Fruit fly (Drosophila melanogaster) ovary, adult (tissue): ENCODE measurements around the gene rn.

Experiments
- CG17801 ChIP-seq: fragments of 200-800 bp; optimal IDR thresholded peaks from 2 replicates; lab custom pipeline; 2019; ENCODE audit warnings: missing biosample characterization, mild to moderate bottlenecking, missing genetic modification characterization, moderate library complexity; ENCODE audit not compliant: partially characterized antibody

The rn gene

DNA sequence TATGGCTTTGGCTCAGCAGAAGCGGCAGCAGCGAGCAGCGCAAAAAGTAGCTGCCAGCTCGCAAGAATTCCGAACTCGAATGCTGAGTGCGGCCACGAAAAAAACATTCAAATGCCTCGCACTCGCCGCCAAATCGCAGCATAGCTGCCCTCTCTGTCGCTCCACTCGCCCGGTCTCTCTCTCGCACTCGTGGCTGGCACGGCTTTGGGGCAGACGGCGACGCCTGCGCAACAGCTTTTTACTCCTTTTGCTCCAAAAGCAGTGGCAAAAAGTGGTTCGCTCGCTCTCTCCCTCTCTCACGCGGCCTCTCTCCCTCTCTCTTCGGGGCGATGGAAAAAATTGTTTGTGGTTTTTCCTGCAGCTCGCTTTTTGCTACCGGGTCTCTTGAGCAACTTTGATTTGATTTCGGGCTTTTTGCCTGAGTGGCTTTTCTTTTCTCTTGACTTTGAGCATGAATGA is at the start of gene rn:
Gene rn, minus strand, starts transcription at position 51 of the 459 bp plus-strand sequence.
- no peak for TF ChIP-seq CG17801 (GFP tag; lab: Kevin White, UChicago)

DNA sequence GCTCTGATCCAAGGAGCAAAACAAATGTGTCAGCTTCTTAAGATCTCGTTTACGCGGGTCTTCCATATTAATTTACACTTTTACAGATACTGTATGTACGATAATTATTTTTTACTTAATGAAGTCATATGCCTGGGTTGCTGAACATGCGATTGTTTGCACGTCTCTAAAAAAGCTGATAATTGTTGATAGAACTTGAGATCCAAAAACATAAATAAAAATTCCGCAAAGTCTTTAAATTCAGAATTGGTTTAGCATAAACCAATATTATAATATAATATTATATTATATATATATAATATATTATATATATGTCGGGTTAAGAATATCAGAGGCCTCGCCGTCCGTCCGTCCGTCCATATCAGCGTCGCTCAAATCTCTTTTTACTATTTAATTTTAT is 40.0 kb upstream of the rn start, which contains the start of gene CG43290:
Gene CG43290, minus strand, starts transcription at position 101 of the 400 bp plus-strand sequence.
- no peak for TF ChIP-seq CG17801 (GFP tag; lab: Kevin White, UChicago)

DNA sequence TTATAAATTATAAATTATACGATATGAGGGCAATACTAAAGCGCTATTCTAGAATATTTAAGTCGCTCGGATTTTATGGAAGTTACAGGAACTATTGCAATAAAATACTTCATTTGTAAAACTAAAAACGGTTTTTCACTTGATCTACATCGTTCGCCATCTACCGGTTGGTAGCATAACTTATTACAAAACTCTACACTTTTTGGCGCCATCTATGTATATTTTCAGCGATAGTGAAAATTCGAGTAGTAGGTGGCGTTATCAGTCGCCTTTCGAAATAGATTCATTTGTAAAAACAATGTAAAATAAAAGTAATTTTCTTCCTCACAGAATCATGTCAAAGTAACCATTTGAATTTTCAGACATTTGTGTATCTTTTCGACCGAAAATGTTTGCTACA is 37.0 kb upstream of the rn start, which contains the start of gene nxf4:
Gene nxf4, plus strand, starts transcription at position 286 of the 400 bp plus-strand sequence.
- no peak for TF ChIP-seq CG17801 (GFP tag; lab: Kevin White, UChicago)

dm6 chr3R:7344769-7345168 is 35.3 kb upstream of the rn start, which contains the start of gene CG31496:
Gene CG31496, plus strand, starts transcription at chr3R:7345069.
- TF ChIP-seq CG17801 (GFP tag; lab: Kevin White, UChicago): no peak

DNA sequence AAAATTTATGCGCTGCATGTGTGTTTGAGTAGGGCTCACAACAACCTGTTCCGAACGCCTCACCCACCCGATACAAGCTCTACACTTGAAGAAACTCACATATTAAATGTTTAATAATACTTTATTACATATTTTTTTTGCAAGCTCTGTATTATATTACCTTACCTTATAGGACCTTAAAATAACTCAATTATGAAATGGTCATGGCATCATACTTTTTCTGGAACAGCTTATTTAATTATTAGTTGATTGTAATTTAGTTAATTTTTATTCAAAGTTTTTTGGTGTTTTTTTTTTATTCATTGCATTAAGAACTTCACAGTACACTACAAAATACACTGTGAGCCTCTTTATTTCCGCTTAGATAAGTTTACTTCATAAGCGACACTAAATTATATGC is 27.0 kb upstream of the rn start:
- TF ChIP-seq CG17801 (GFP tag; lab: Kevin White, UChicago): no peak

dm6 chr3R:7334613-7335012 is 25.2 kb upstream of the rn start:
- no peak for TF ChIP-seq CG17801 (GFP tag; lab: Kevin White, UChicago)

DNA sequence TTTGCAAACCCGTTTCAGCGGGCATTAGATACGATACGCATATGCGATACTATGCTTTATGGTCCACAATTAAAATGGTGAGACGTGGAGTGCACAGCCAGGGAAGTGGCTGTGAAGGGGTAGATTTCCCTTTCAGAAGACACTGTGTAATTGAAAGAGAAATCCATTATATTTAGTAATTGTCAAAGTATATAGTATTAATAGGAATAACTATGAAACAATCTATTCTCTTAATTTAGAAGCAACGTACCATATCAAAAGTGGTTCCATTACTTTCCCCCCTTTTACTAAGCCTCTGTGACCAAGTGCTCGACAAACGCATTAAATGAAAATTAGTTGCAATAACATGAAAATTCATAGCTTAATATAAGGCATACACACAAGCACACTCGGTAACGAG is 21.3 kb upstream of the rn start:
- TF ChIP-seq CG17801 (GFP tag; lab: Kevin White, UChicago): no peak

dm6 chr3R:7326200-7326599 is 16.8 kb upstream of the rn start:
- TF ChIP-seq CG17801 (GFP tag; lab: Kevin White, UChicago): no peak

dm6 chr3R:7322549-7322948 is 13.1 kb upstream of the rn start:
- no peak for TF ChIP-seq CG17801 (GFP tag; lab: Kevin White, UChicago)

- no peak for TF ChIP-seq CG17801 (GFP tag; lab: Kevin White, UChicago)
Measured at dm6 chr3R:7317107-7317506, 7.7 kb upstream of the rn start, which contains the start of gene CG10029. Gene CG10029, minus strand, starts transcription at chr3R:7317207.

- TF ChIP-seq CG17801 (GFP tag; lab: Kevin White, UChicago): no peak
Measured at dm6 chr3R:7313034-7313433, 3.6 kb upstream of the rn start.

- no peak for TF ChIP-seq CG17801 (GFP tag; lab: Kevin White, UChicago)
Measured at dm6 chr3R:7310576-7310975, 1.1 kb upstream of the rn start.

DNA sequence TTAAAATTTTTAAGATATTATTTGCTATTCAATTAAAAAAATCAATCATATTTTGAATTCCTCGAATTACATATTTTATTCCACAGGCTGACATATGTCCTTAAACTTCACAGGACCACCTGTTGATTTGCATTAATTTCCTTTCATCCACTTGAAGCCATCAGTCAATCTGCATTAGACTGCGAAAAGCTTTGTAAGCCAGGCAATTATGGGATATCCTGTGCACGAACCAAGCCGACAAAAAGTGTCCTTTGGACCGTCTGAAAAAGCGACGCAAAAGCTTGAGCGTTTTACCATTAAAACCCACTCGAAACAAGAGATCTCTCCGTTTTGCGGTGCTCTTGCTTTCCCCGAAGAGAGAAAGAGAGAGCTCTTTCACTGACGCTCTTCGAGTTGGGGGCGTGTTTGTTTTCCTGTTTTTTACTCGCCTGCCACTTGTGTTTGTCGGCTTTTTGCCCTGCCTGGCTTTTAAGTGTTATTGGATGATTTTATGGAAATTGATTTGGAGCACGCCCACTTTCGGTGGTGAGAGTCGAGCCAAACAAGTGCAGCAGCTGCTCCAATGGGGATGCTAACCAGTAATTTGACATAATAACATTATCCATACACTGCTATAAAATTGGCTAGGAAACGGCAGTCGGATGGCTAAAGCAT is 2.8 kb downstream of the rn start:
- no peak for TF ChIP-seq CG17801 (GFP tag; lab: Kevin White, UChicago)

dm6 chr3R:7304455-7305088 is 4.9 kb downstream of the rn start, which contains the start of gene CG42544:
Gene CG42544, plus strand, starts transcription at chr3R:7304592.
- no peak for TF ChIP-seq CG17801 (GFP tag; lab: Kevin White, UChicago)

DNA sequence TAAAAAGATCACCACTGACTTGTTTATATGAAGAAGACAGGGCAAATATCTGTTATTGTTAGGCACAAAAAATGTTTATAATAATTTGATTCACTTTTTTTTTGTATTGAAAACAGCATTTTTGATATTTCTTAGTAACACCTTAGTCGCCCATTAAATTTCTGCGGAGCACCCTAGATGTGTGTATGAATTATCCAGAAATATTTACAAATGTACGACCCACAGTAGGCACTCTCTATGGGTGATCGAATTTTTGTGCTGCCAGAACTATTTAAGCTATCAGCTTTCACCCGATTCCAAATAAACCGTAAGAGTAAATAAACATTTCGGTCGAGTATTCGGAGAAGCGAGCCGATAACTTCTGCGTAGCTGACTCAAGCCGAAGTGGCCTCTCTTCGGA is 23.8 kb downstream of the rn start, which contains the start of gene RacGAP84C:
Gene RacGAP84C, plus strand, starts transcription at position 301 of the 400 bp plus-strand sequence.
- TF ChIP-seq CG17801 (GFP tag; lab: Kevin White, UChicago): no peak
